Fruit fly (Drosophila melanogaster): ENCODE data around the gene CG15042.

- TF ChIP-seq acj6 (GFP tag; optimal IDR thresholded peaks at IDR 0.05), result no peak
- TF ChIP-seq fkh (GFP tag; optimal IDR thresholded peaks at IDR 0.05), result no peak
- no peak for TF ChIP-seq Gug (GFP tag; IDR thresholded peaks at IDR 0.05)
- no peak for TF ChIP-seq CG9139 (GFP tag; optimal IDR thresholded peaks at IDR 0.05)
- no peak for TF ChIP-seq Ets21C (GFP tag; optimal IDR thresholded peaks at IDR 0.05)
- TF ChIP-seq CG8632 (GFP tag; optimal IDR thresholded peaks at IDR 0.05), result no peak
- TF ChIP-seq fd59A (GFP tag; optimal IDR thresholded peaks at IDR 0.05), result no peak
- TF ChIP-seq CG4318 (GFP tag; optimal IDR thresholded peaks at IDR 0.05), result no peak
- no peak for TF ChIP-seq achi (GFP tag; optimal IDR thresholded peaks at IDR 0.05)
- TF ChIP-seq CG6854 (GFP tag; optimal IDR thresholded peaks at IDR 0.05), result no peak
- TF ChIP-seq CG32006 (GFP tag; optimal IDR thresholded peaks at IDR 0.05), result no peak
- TF ChIP-seq Lpt (GFP tag; optimal IDR thresholded peaks at IDR 0.05), result no peak
- TF ChIP-seq Hr39 (GFP tag; optimal IDR thresholded peaks at IDR 0.05), result no peak
- no peak for TF ChIP-seq CG6792 (GFP tag; optimal IDR thresholded peaks at IDR 0.05)
These were observed 5.5 kb downstream of the CG15042 start, which contains the start of gene CG6481 for dm6 chrX:18522395-18523104.
